Fruit fly (Drosophila melanogaster) whole organism, embryonic: ENCODE results near the gene beta'COP.

Source experiments
- Atf-2 ChIP-seq: fragments of 200-800 bp; sonication (Bioruptor generic); optimal IDR thresholded peaks from 2 replicates; lab custom pipeline; 2016; ENCODE audit warnings: missing biosample characterization, missing genetic modification characterization
- Awh ChIP-seq: fragments of 200-800 bp; sonication (Bioruptor generic); IDR thresholded peaks from 2 replicates; pipeline ENCODE4, ENCODE4 v1.3.6; 2022; ENCODE audit warnings: missing biosample characterization, missing genetic modification characterization
- CG10979 ChIP-seq: fragments of 200-800 bp; sonication (Bioruptor generic); optimal IDR thresholded peaks from 2 replicates; lab custom pipeline; 2018; ENCODE audit warnings: missing biosample characterization, mild to moderate bottlenecking, missing genetic modification characterization, moderate library complexity
- CG13424 ChIP-seq: fragments of 200-800 bp; sonication (Bioruptor generic); optimal IDR thresholded peaks from 2 replicates; lab custom pipeline; 2019; ENCODE audit warnings: missing biosample characterization, mild to moderate bottlenecking, missing genetic modification characterization, moderate library complexity
- CG13775 ChIP-seq: fragments of 200-800 bp; sonication (Bioruptor generic); optimal IDR thresholded peaks from 3 replicates; lab custom pipeline; 2017; ENCODE audit warnings: missing biosample characterization, mild to moderate bottlenecking, missing genetic modification characterization
- CG14667 ChIP-seq: fragments of 200-800 bp; sonication (Bioruptor generic); IDR thresholded peaks from 2 replicates; pipeline ENCODE4 v1.3.6; 2022; ENCODE audit warnings: missing biosample characterization, missing genetic modification characterization
- CG16863 ChIP-seq: fragments of 200-800 bp; sonication (Bioruptor generic); optimal IDR thresholded peaks from 3 replicates; lab custom pipeline; 2016; ENCODE audit warnings: missing biosample characterization, missing genetic modification characterization
- CG17186 ChIP-seq: fragments of 200-800 bp; sonication (Bioruptor generic); optimal IDR thresholded peaks from 3 replicates; lab custom pipeline; 2017; ENCODE audit warnings: missing biosample characterization, missing genetic modification reagents, missing genetic modification characterization
- CG17361 ChIP-seq: fragments of 200-800 bp; sonication (Bioruptor generic); IDR thresholded peaks from 3 replicates; pipeline ENCODE4 v1.3.6; 2022; ENCODE audit warnings: missing biosample characterization, missing genetic modification characterization
- CG17829 ChIP-seq: fragments of 200-800 bp; optimal IDR thresholded peaks from 2 replicates; lab custom pipeline; 2019; ENCODE audit warnings: missing biosample characterization, mild to moderate bottlenecking, missing genetic modification characterization, moderate library complexity
- CG1832 ChIP-seq: fragments of 200-800 bp; sonication (Bioruptor generic); optimal IDR thresholded peaks from 2 replicates; lab custom pipeline; 2017; ENCODE audit warnings: missing biosample characterization, mild to moderate bottlenecking, missing genetic modification characterization, inconsistent platforms
- CG18619 ChIP-seq: fragments of 200-800 bp; sonication (Bioruptor generic); optimal IDR thresholded peaks from 3 replicates; lab custom pipeline; 2017; ENCODE audit warnings: missing biosample characterization, mild to moderate bottlenecking, missing genetic modification characterization
- CG2120 ChIP-seq: fragments of 200-800 bp; sonication (Bioruptor generic); optimal IDR thresholded peaks from 3 replicates; lab custom pipeline; 2016; ENCODE audit warnings: missing biosample characterization, missing genetic modification characterization
- CG31388 ChIP-seq: fragments of 200-800 bp; sonication (Bioruptor generic); optimal IDR thresholded peaks from 2 replicates; lab custom pipeline; 2016; ENCODE audit warnings: missing biosample characterization, missing genetic modification characterization
- CG3163 ChIP-seq: fragments of 200-800 bp; sonication (Bioruptor generic); optimal IDR thresholded peaks from 3 replicates; lab custom pipeline; 2016; ENCODE audit warnings: missing biosample characterization, missing genetic modification characterization
- CG33557 ChIP-seq: fragments of 200-800 bp; sonication (Bioruptor generic); optimal IDR thresholded peaks from 2 replicates; lab custom pipeline; 2019; ENCODE audit warnings: missing biosample characterization, mild to moderate bottlenecking, missing genetic modification characterization, moderate library complexity
- CG3407 ChIP-seq: fragments of 200-800 bp; sonication (Bioruptor generic); optimal IDR thresholded peaks from 2 replicates; lab custom pipeline; 2018; ENCODE audit warnings: missing biosample characterization, mild to moderate bottlenecking, missing genetic modification characterization
- CG3838 ChIP-seq: fragments of 200-800 bp; sonication (Bioruptor generic); optimal IDR thresholded peaks from 3 replicates; lab custom pipeline; 2016; ENCODE audit warnings: missing biosample characterization, missing genetic modification characterization
- CG8478 ChIP-seq: fragments of >200 bp; optimal IDR thresholded peaks from 2 replicates; lab custom pipeline; 2018
- MESR4 ChIP-seq: fragments of 200-800 bp; sonication (Bioruptor generic); optimal IDR thresholded peaks from 2 replicates; lab custom pipeline; 2018; ENCODE audit warnings: missing biosample characterization, mild to moderate bottlenecking, missing genetic modification characterization, moderate library complexity
- Meics ChIP-seq: fragments of 200-800 bp; sonication (Bioruptor generic); optimal IDR thresholded peaks from 2 replicates; lab custom pipeline; 2017; ENCODE audit warnings: missing biosample characterization, mild to moderate bottlenecking, missing genetic modification characterization
- Mrtf ChIP-seq: fragments of 200-800 bp; sonication (Bioruptor generic); IDR thresholded peaks from 3 replicates; pipeline ENCODE4 v1.3.6; 2022; ENCODE audit warnings: missing biosample characterization, missing genetic modification characterization
- Poxn ChIP-seq: fragments of 200-800 bp; sonication (Bioruptor generic); IDR thresholded peaks from 2 replicates; pipeline ENCODE4 v1.3.6; 2022; ENCODE audit warnings: missing biosample characterization, missing genetic modification characterization
- Vsx1 ChIP-seq: fragments of 200-800 bp; sonication (Bioruptor generic); optimal IDR thresholded peaks from 2 replicates; lab custom pipeline; 2017; ENCODE audit warnings: missing biosample characterization, mild to moderate bottlenecking, missing genetic modification characterization, missing genetic modification reagents
- ash1 ChIP-seq: fragments of 200-800 bp; sonication (Bioruptor generic); optimal IDR thresholded peaks from 2 replicates; lab custom pipeline; 2018; ENCODE audit warnings: missing biosample characterization, mild to moderate bottlenecking, missing genetic modification characterization
- ato ChIP-seq: fragments of 200-800 bp; sonication (Bioruptor generic); IDR thresholded peaks from 2 replicates; pipeline ENCODE4 v1.3.6; 2022; ENCODE audit warnings: missing biosample characterization, missing genetic modification characterization; ENCODE audit not compliant: partially characterized antibody
- bbx ChIP-seq: fragments of 200-800 bp; sonication (Bioruptor generic); IDR thresholded peaks from 2 replicates; pipeline ENCODE4 v1.3.6; 2022; ENCODE audit warnings: missing biosample characterization, missing genetic modification characterization; ENCODE audit not compliant: partially characterized antibody
- cas ChIP-seq: fragments of 200-800 bp; sonication (Bioruptor generic); IDR thresholded peaks from 2 replicates; pipeline ENCODE4 v1.3.6; 2022; ENCODE audit warnings: missing biosample characterization, missing genetic modification characterization
- caup ChIP-seq: fragments of 200-800 bp; sonication (Bioruptor generic); optimal IDR thresholded peaks from 3 replicates; lab custom pipeline; 2017; ENCODE audit warnings: missing biosample characterization, mild to moderate bottlenecking, missing genetic modification characterization, moderate library complexity; ENCODE audit not compliant: severe bottlenecking
- croc ChIP-seq: fragments of 200-800 bp; sonication (Bioruptor generic); conservative IDR thresholded peaks from 3 replicates; pipeline ENCODE4 v1.3.6; 2022; ENCODE audit warnings: missing biosample characterization, missing genetic modification characterization
- fru ChIP-seq: fragments of >200 bp; optimal IDR thresholded peaks from 2 replicates; lab custom pipeline; 2017
- lbe ChIP-seq: fragments of 200-800 bp; sonication (Bioruptor generic); optimal IDR thresholded peaks from 2 replicates; lab custom pipeline; 2016; ENCODE audit warnings: missing biosample characterization, mild to moderate bottlenecking, missing genetic modification characterization
- lola ChIP-seq, 3 experiments: fragments of >200 bp in 2 of 3; fragments of 200-800 bp in 1 of 3; sonication (Bioruptor generic) in 1 of 3; optimal IDR thresholded peaks; 2 replicates each; lab custom pipeline; 2017 to 2019; ENCODE audit warnings: missing biosample characterization in 3 of 3, missing genetic modification characterization in 3 of 3, mild to moderate bottlenecking in 1 of 3, moderate library complexity in 1 of 3
- luna ChIP-seq: fragments of 200-800 bp; sonication (Bioruptor generic); optimal IDR thresholded peaks from 2 replicates; lab custom pipeline; 2016; ENCODE audit warnings: missing biosample characterization, missing genetic modification characterization
- nau ChIP-seq: fragments of 200-800 bp; sonication (Bioruptor generic); optimal IDR thresholded peaks from 3 replicates; lab custom pipeline; 2017; ENCODE audit warnings: missing biosample characterization, mild to moderate bottlenecking, missing genetic modification characterization, missing genetic modification reagents
- otp ChIP-seq: fragments of 200-800 bp; sonication (Bioruptor generic); IDR thresholded peaks from 3 replicates; pipeline ENCODE4, ENCODE4 v1.3.6; 2022; ENCODE audit warnings: missing biosample characterization, missing genetic modification characterization
- pita ChIP-seq: fragments of 200-800 bp; sonication (Bioruptor generic); optimal IDR thresholded peaks from 2 replicates; lab custom pipeline; 2017; ENCODE audit warnings: missing biosample characterization, mild to moderate bottlenecking, missing genetic modification characterization
- prd ChIP-seq, 3 experiments: fragments of >200 bp in 2 of 3; fragments of 200-800 bp in 1 of 3; sonication (Bioruptor generic) in 1 of 3; optimal IDR thresholded peaks in 2 of 3; IDR thresholded peaks in 1 of 3; 2 replicates in 2 of 3; 3 replicates in 1 of 3; pipeline versions ENCODE4 v1.3.6 to Lab custom; 2017 to 2022; ENCODE audit warnings: missing biosample characterization in 1 of 3, missing genetic modification characterization in 1 of 3
- pros ChIP-seq: fragments of 200-800 bp; sonication (Bioruptor generic); optimal IDR thresholded peaks from 3 replicates; lab custom pipeline; 2019; ENCODE audit warnings: missing biosample characterization, mild to moderate bottlenecking, missing genetic modification characterization, moderate library complexity
- run ChIP-seq: fragments of 200-800 bp; sonication (Bioruptor generic); optimal IDR thresholded peaks from 3 replicates; lab custom pipeline; 2018; ENCODE audit warnings: missing biosample characterization, mild to moderate bottlenecking, missing genetic modification characterization
- sd ChIP-seq: fragments of 200-800 bp; sonication (Bioruptor generic); optimal IDR thresholded peaks from 3 replicates; lab custom pipeline; 2018; ENCODE audit warnings: missing biosample characterization, mild to moderate bottlenecking, missing genetic modification characterization, moderate library complexity
- sens ChIP-seq: fragments of 200-800 bp; sonication (Bioruptor generic); peaks from one replicate; lab custom pipeline; 2016; ENCODE audit warnings: missing biosample characterization, missing genetic modification characterization
- sqz ChIP-seq: fragments of 200-800 bp; sonication (Bioruptor generic); optimal IDR thresholded peaks from 3 replicates; lab custom pipeline; 2018; ENCODE audit warnings: missing biosample characterization, mild to moderate bottlenecking, missing genetic modification characterization
- ssp ChIP-seq: fragments of 200-800 bp; sonication (Bioruptor generic); IDR thresholded peaks from 2 replicates; pipeline ENCODE4 v1.3.6; 2022; ENCODE audit warnings: missing biosample characterization, missing genetic modification characterization
- toy ChIP-seq: fragments of 200-800 bp; sonication (Bioruptor generic); IDR thresholded peaks from 2 replicates; pipeline ENCODE4 v1.3.6; 2022; ENCODE audit warnings: missing biosample characterization, missing genetic modification characterization
- tup ChIP-seq: fragments of 200-800 bp; sonication (Bioruptor generic); optimal IDR thresholded peaks from 2 replicates; lab custom pipeline; 2016; ENCODE audit warnings: missing biosample characterization, mild to moderate bottlenecking, missing genetic modification characterization, moderate library complexity
- unc-4 ChIP-seq: fragments of 200-800 bp; sonication (Bioruptor generic); IDR thresholded peaks from 2 replicates; pipeline ENCODE4 v1.3.6; 2022; ENCODE audit warnings: missing biosample characterization, missing genetic modification characterization; ENCODE audit not compliant: partially characterized antibody
- wor ChIP-seq: fragments of 200-800 bp; sonication (Bioruptor generic); IDR thresholded peaks from 2 replicates; pipeline ENCODE4 v1.3.6; 2022; ENCODE audit warnings: missing biosample characterization, missing genetic modification characterization
- zen ChIP-seq: fragments of 200-800 bp; sonication (Bioruptor generic); optimal IDR thresholded peaks from 3 replicates; lab custom pipeline; 2018; ENCODE audit warnings: missing biosample characterization, mild to moderate bottlenecking, missing genetic modification characterization, moderate library complexity

Gene beta'COP

DNA sequence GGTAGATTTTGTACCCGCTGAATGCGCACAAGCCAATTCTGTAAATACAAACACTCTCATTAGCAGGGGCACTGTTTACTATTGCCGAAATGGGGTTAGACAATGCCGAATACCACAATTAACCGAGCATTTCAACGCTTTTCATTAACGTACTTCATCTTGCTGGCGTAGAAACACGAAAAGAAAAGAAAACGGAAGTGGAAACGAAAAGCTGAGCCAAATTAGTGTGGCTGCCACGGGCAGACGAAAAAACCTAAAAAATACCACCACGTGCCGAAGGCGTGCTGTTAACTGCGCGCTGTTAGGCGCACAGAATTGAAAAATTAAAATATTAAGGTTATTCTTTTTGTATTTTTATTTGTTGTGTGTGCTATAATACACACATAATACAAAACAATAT is 16.2 kb downstream of the beta'COP start, which contains the start of gene RpL24 (continued):
- peak; percentile 74 for TF ChIP-seq tup (GFP tag; lab: Kevin White, UChicago)
- peak; percentile 97 for TF ChIP-seq Meics (GFP tag; lab: Kevin White, UChicago)
- TF ChIP-seq fru (lab: Kevin White, UChicago), result no peak
- TF ChIP-seq sd (tag; lab: Kevin White, UChicago), result no peak
- peak; percentile 96 for TF ChIP-seq CG13775
- TF ChIP-seq CG18619 (GFP tag; lab: Kevin White, UChicago), result peak; percentile 95
- TF ChIP-seq Mrtf, result peak; percentile 59; the same call in 2 of the 3 replicates
- peak; percentile 83 for TF ChIP-seq Atf-2 (GFP tag; lab: Kevin White, UChicago)
- no peak for TF ChIP-seq nau (GFP tag; lab: Kevin White, UChicago)
- TF ChIP-seq Awh, result peak; percentile 91
- no peak for TF ChIP-seq pita (GFP tag; lab: Kevin White, UChicago)
- no peak for TF ChIP-seq Poxn
- peak; percentile 71; the same call in 1 of the 2 replicates for TF ChIP-seq toy (GFP tag; lab: Robert Waterston, UW)
- TF ChIP-seq CG31388 (GFP tag; lab: Kevin White, UChicago), result peak; percentile 39
- peak; percentile 75 for TF ChIP-seq CG13424 (tag; lab: Kevin White, UChicago)
- TF ChIP-seq ssp, result peak; percentile 31; the same call in 1 of the 2 replicates
- TF ChIP-seq cas (GFP tag; lab: Robert Waterston, UW), result peak; percentile 65
- TF ChIP-seq CG14667, result peak; percentile 24; the same call in 1 of the 2 replicates
- TF ChIP-seq CG3407 (GFP tag; lab: Kevin White, UChicago), result peak; percentile 90
- TF ChIP-seq sqz (GFP tag; lab: Kevin White, UChicago), result peak; percentile 92
- peak; percentile 73 for TF ChIP-seq CG2120 (GFP tag; lab: Kevin White, UChicago)
- no peak for TF ChIP-seq CG8478 (lab: Kevin White, UChicago)
- no peak for TF ChIP-seq prd (optimal IDR thresholded peaks at IDR 0.05; lab: Kevin White, UChicago)
- peak; percentile 63; the same call in 2 of the 3 replicates for TF ChIP-seq prd (GFP tag; IDR thresholded peaks at IDR 0.05; lab: Robert Waterston, UW)
- TF ChIP-seq CG17186 (GFP tag; lab: Kevin White, UChicago), result peak; percentile 99
- peak; percentile 83 for TF ChIP-seq CG17361 (GFP tag; lab: Robert Waterston, UW)
- peak; percentile 92 for TF ChIP-seq lbe (GFP tag; lab: Kevin White, UChicago)
- peak; percentile 83 for TF ChIP-seq CG33557 (GFP tag; lab: Kevin White, UChicago)
- TF ChIP-seq CG17829 (tag; lab: Kevin White, UChicago), result peak; percentile 82
- TF ChIP-seq wor (GFP tag; lab: Robert Waterston, UW), result peak; percentile 18; the same call in 1 of the 2 replicates
- peak in 1 of 3 experiments; percentile 56 for TF ChIP-seq lola (GFP tag; optimal IDR thresholded peaks at IDR 0.05; lab: Kevin White, UChicago)
- peak; percentile 94 for TF ChIP-seq ash1 (GFP tag; lab: Kevin White, UChicago)
- peak; percentile 77 for TF ChIP-seq zen (tag; lab: Kevin White, UChicago)
- peak; percentile 81 for TF ChIP-seq CG16863 (GFP tag; lab: Kevin White, UChicago)
- TF ChIP-seq ato, result peak; percentile 36; the same call in 1 of the 2 replicates
- TF ChIP-seq run (tag; lab: Kevin White, UChicago), result peak; percentile 83
- peak; percentile 99 for TF ChIP-seq caup (GFP tag; lab: Kevin White, UChicago)
- TF ChIP-seq pros (GFP tag; lab: Kevin White, UChicago), result no peak
- TF ChIP-seq MESR4 (GFP tag; lab: Kevin White, UChicago), result peak; percentile 100
- peak; percentile 92 for TF ChIP-seq luna (GFP tag; lab: Kevin White, UChicago)
- peak; percentile 29; the same call in 1 of the 2 replicates for TF ChIP-seq bbx (GFP tag; lab: Robert Waterston, UW)
- TF ChIP-seq CG10979 (tag; lab: Kevin White, UChicago), result peak; percentile 75
- peak; percentile 94 for TF ChIP-seq Vsx1 (GFP tag; lab: Kevin White, UChicago)
- TF ChIP-seq CG3838 (GFP tag; lab: Kevin White, UChicago), result peak; percentile 62
- TF ChIP-seq CG1832 (GFP tag; lab: Kevin White, UChicago), result no peak
- peak; percentile 36; the same call in 2 of the 3 replicates for TF ChIP-seq croc (GFP tag; lab: Robert Waterston, UW)
- no peak for TF ChIP-seq unc-4 (GFP tag; lab: Robert Waterston, UW)
- TF ChIP-seq sens, result peak; percentile 97
- peak; percentile 82 for TF ChIP-seq CG3163 (GFP tag; lab: Kevin White, UChicago)
- TF ChIP-seq otp (GFP tag; lab: Robert Waterston, UW), result peak; percentile 95
